Worm (Caenorhabditis elegans): ENCODE measurements around the gene cyp-35B3.

DNA sequence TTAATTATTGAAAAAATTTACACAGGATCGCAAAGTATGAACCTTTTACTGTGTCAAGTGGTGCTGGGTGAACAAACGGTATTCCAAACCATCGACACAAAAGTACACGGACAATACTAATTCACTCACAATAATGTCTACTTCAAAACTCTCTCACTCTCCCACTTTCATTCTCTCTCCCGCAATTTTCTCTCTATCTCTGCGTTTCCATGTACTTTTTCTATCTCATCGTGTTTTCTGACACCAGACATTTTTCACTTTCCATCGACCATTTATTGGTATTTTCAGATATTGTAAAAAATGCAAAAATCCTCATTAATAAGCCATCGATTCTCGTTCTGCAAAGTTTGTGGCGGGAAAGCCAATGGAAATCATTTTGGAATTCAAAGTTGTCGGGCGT lies 39.3 kb upstream of the cyp-35B3 start, which contains the start of gene nhr-156:
- TF ChIP-seq elt-3 (tag; optimal IDR thresholded peaks at IDR 0.05) (no peak), unc-39 (tag; optimal IDR thresholded peaks at IDR 0.05) (no peak), lsy-2 (tag; optimal IDR thresholded peaks at IDR 0.05) (no peak)

All from whole organism, mixed stage, embryonic.